Fruit fly (Drosophila melanogaster) whole organism, pupa: ENCODE data around the gene alpha4GT2.
A peak's percentile ranks its signal among the peaks of the same experiment; 100 is the strongest.

ENCODE experiments used
- CG12605 ChIP-seq: fragments of 200-800 bp; sonication (Bioruptor generic); IDR thresholded peaks from 2 replicates; pipeline ENCODE4 v1.3.6; 2022; ENCODE audit warnings: missing biosample characterization, missing genetic modification characterization
- CG14655 ChIP-seq: fragments of 200-800 bp; sonication (Bioruptor generic); optimal IDR thresholded peaks from 3 replicates; lab custom pipeline; 2017; ENCODE audit warnings: mild to moderate bottlenecking, missing biosample characterization, missing genetic modification reagents, missing genetic modification characterization
- CG32121 ChIP-seq: fragments of 200-800 bp; sonication (Bioruptor generic); IDR thresholded peaks from 2 replicates; pipeline ENCODE4 v1.3.6; 2022; ENCODE audit warnings: missing biosample characterization, missing genetic modification characterization
- CG4496 ChIP-seq: fragments of 200-800 bp; sonication (Bioruptor generic); IDR thresholded peaks from 3 replicates; pipeline ENCODE4 v1.3.6; 2022; ENCODE audit warnings: missing biosample characterization, missing genetic modification characterization
- CG8301 ChIP-seq: fragments of 200-800 bp; sonication (Bioruptor generic); optimal IDR thresholded peaks from 2 replicates; lab custom pipeline; 2018; ENCODE audit warnings: missing biosample characterization, mild to moderate bottlenecking, missing genetic modification characterization
- D1 ChIP-seq: fragments of 200-800 bp; sonication (Bioruptor generic); optimal IDR thresholded peaks from 2 replicates; lab custom pipeline; 2018; ENCODE audit warnings: missing biosample characterization, mild to moderate bottlenecking, missing genetic modification characterization, moderate library complexity
- Ets98B ChIP-seq: fragments of 200-800 bp; sonication (Bioruptor generic); IDR thresholded peaks from 2 replicates; pipeline ENCODE4 v1.3.6; 2022; ENCODE audit warnings: missing biosample characterization, missing genetic modification characterization
- Snoo ChIP-seq: fragments of 200-800 bp; sonication (Bioruptor generic); optimal IDR thresholded peaks from 3 replicates; lab custom pipeline; 2017; ENCODE audit warnings: missing biosample characterization, mild to moderate bottlenecking, missing genetic modification characterization, inconsistent platforms
- fd96Ca ChIP-seq: fragments of 200-800 bp; sonication (Bioruptor generic); IDR thresholded peaks from 3 replicates; pipeline ENCODE4 v1.3.6; 2022; ENCODE audit warnings: missing biosample characterization, missing genetic modification characterization

dm6 chr3R:25854825-25855224 is 22.8 kb downstream of the alpha4GT2 start:
- TF ChIP-seq CG14655 (GFP tag; lab: Kevin White, UChicago): no peak
- no peak for TF ChIP-seq Snoo (tag; lab: Kevin White, UChicago)
- TF ChIP-seq CG4496 (GFP tag; lab: Robert Waterston, UW): no peak
- TF ChIP-seq Ets98B (GFP tag; lab: Robert Waterston, UW): 0 out of 2 replicates have a peak, but pooled peaks have one; percentile 14
- no peak for TF ChIP-seq CG8301 (tag; lab: Kevin White, UChicago)
- TF ChIP-seq CG32121: 0 out of 2 replicates have a peak, but pooled peaks have one; percentile 26
- no peak for TF ChIP-seq CG12605 (GFP tag; lab: Robert Waterston, UW)
- no peak for TF ChIP-seq fd96Ca (GFP tag; lab: Robert Waterston, UW)
- TF ChIP-seq D1 (tag; lab: Kevin White, UChicago): no peak
